Worm (Caenorhabditis elegans) whole organism, L2 larva: Measurements from ENCODE around the gene tmed-13.
A peak's percentile ranks its signal among the peaks of the same experiment; 100 is the strongest.

Experiments used
- C34F6.9 ChIP-seq: fragments of 150-350 bp; optimal IDR thresholded peaks from 2 replicates; lab custom pipeline; 2014; ENCODE audit warnings: missing biosample characterization, missing genetic modification characterization
- F13H6.1 ChIP-seq: sonication (generic microtip); optimal IDR thresholded peaks from 2 replicates; lab custom pipeline; 2016; ENCODE audit warnings: missing genetic modification characterization, missing compliant biosample characterization
- R02D3.7 ChIP-seq: fragments of 150-350 bp; optimal IDR thresholded peaks from 2 replicates; lab custom pipeline; 2014; ENCODE audit warnings: missing biosample characterization, missing genetic modification characterization
- Y55F3AM.14 ChIP-seq: fragments of 200-800 bp; sonication (Bioruptor generic); optimal IDR thresholded peaks from 2 replicates; lab custom pipeline; 2018; ENCODE audit warnings: mild to moderate bottlenecking, missing genetic modification characterization, missing compliant biosample characterization
- ZK546.5 ChIP-seq: sonication (generic microtip); optimal IDR thresholded peaks from 2 replicates; lab custom pipeline; 2017; ENCODE audit warnings: missing biosample characterization, missing genetic modification characterization
- alr-1 ChIP-seq: fragments of 150-350 bp; optimal IDR thresholded peaks from 2 replicates; lab custom pipeline; 2014; ENCODE audit warnings: missing biosample characterization, missing genetic modification characterization
- aly-2 ChIP-seq: fragments of 150-350 bp; optimal IDR thresholded peaks from 2 replicates; lab custom pipeline; 2014; ENCODE audit warnings: missing biosample characterization, missing genetic modification characterization
- ama-1 ChIP-seq: fragments of 150-350 bp; optimal IDR thresholded peaks from 2 replicates; lab custom pipeline; 2018; ENCODE audit warnings: inconsistent platforms
- blmp-1 ChIP-seq: sonication (generic microtip); optimal IDR thresholded peaks from 2 replicates; lab custom pipeline; 2017; ENCODE audit warnings: missing genetic modification characterization, mild to moderate bottlenecking, missing compliant biosample characterization, antibody characterized with exemption, moderate library complexity; ENCODE audit not compliant: insufficient read depth
- ceh-82 ChIP-seq: fragments of 150-350 bp; optimal IDR thresholded peaks from 2 replicates; lab custom pipeline; 2014; ENCODE audit warnings: missing biosample characterization, missing genetic modification characterization
- dmd-4 ChIP-seq: sonication (generic microtip); optimal IDR thresholded peaks from 2 replicates; lab custom pipeline; 2017; ENCODE audit warnings: missing biosample characterization, missing genetic modification characterization
- egl-27 ChIP-seq: sonication (generic microtip); optimal IDR thresholded peaks from 3 replicates; lab custom pipeline; 2017; ENCODE audit warnings: missing biosample characterization, missing genetic modification reagents, missing genetic modification characterization
- elt-1 ChIP-seq: fragments of 150-350 bp; optimal IDR thresholded peaks from 2 replicates; lab custom pipeline; 2014; ENCODE audit warnings: missing biosample characterization, missing genetic modification characterization
- fos-1 ChIP-seq: fragments of 150-350 bp; optimal IDR thresholded peaks from 2 replicates; lab custom pipeline; 2014; ENCODE audit warnings: missing biosample characterization, missing genetic modification characterization
- gmeb-1 ChIP-seq: fragments of 150-350 bp; optimal IDR thresholded peaks from 2 replicates; lab custom pipeline; 2014; ENCODE audit warnings: missing biosample characterization, missing genetic modification characterization
- lin-11 ChIP-seq: fragments of 150-350 bp; sonication (generic microtip); optimal IDR thresholded peaks from 2 replicates; lab custom pipeline; 2014; ENCODE audit warnings: missing biosample characterization, missing genetic modification characterization, inconsistent platforms, mixed read lengths
- lin-13 ChIP-seq: fragments of 150-350 bp; optimal IDR thresholded peaks from 2 replicates; lab custom pipeline; 2014; ENCODE audit warnings: missing biosample characterization, missing genetic modification reagents, missing genetic modification characterization
- lin-39 ChIP-seq: fragments of 150-350 bp; optimal IDR thresholded peaks from 2 replicates; lab custom pipeline; 2014; ENCODE audit warnings: missing biosample characterization, missing genetic modification reagents, missing genetic modification characterization
- lsy-2 ChIP-seq, 2 experiments: fragments of 150-350 bp in 1 of 2; sonication (generic microtip) in 1 of 2; optimal IDR thresholded peaks; 2 replicates each; lab custom pipeline; 2014 to 2017; ENCODE audit warnings: missing biosample characterization in 2 of 2, missing genetic modification characterization in 2 of 2
- mab-5 ChIP-seq: fragments of 150-350 bp; optimal IDR thresholded peaks from 2 replicates; lab custom pipeline; 2014; ENCODE audit warnings: missing biosample characterization, missing genetic modification characterization
- mbf-1 ChIP-seq: sonication (generic microtip); optimal IDR thresholded peaks from 2 replicates; lab custom pipeline; 2017; ENCODE audit warnings: missing biosample characterization, missing genetic modification characterization
- mdl-1 ChIP-seq, 2 experiments: fragments of 150-350 bp in 1 of 2; sonication (generic microtip) in 1 of 2; optimal IDR thresholded peaks; 2 replicates each; lab custom pipeline; 2017; ENCODE audit warnings: missing biosample characterization in 2 of 2, missing genetic modification characterization in 2 of 2
- nhr-10 ChIP-seq: sonication (generic microtip); optimal IDR thresholded peaks from 2 replicates; lab custom pipeline; 2017; ENCODE audit warnings: missing biosample characterization, missing genetic modification characterization
- nhr-11 ChIP-seq: fragments of 150-350 bp; optimal IDR thresholded peaks from 2 replicates; lab custom pipeline; 2014; ENCODE audit warnings: missing biosample characterization, missing genetic modification characterization
- nhr-12 ChIP-seq: fragments of 150-350 bp; optimal IDR thresholded peaks from 2 replicates; lab custom pipeline; 2014; ENCODE audit warnings: missing biosample characterization, missing genetic modification characterization
- nhr-129 ChIP-seq: fragments of 150-350 bp; optimal IDR thresholded peaks from 2 replicates; lab custom pipeline; 2014; ENCODE audit warnings: missing biosample characterization, missing genetic modification characterization
- nhr-21 ChIP-seq: fragments of 150-350 bp; optimal IDR thresholded peaks from 2 replicates; lab custom pipeline; 2014; ENCODE audit warnings: missing biosample characterization, missing genetic modification characterization
- nhr-23 ChIP-seq: fragments of 150-350 bp; optimal IDR thresholded peaks from 2 replicates; lab custom pipeline; 2014; ENCODE audit warnings: missing biosample characterization, missing genetic modification reagents, missing genetic modification characterization
- nhr-6 ChIP-seq: fragments of 150-350 bp; optimal IDR thresholded peaks from 2 replicates; lab custom pipeline; 2014; ENCODE audit warnings: missing biosample characterization, missing genetic modification characterization
- peb-1 ChIP-seq: fragments of 150-350 bp; optimal IDR thresholded peaks from 2 replicates; lab custom pipeline; 2014; ENCODE audit warnings: missing biosample characterization, missing genetic modification characterization
- sem-4 ChIP-seq: fragments of 150-350 bp; optimal IDR thresholded peaks from 2 replicates; lab custom pipeline; 2014; ENCODE audit warnings: missing biosample characterization, missing genetic modification reagents, missing genetic modification characterization
- skn-1 ChIP-seq: sonication (generic microtip); optimal IDR thresholded peaks from 2 replicates; lab custom pipeline; 2017; ENCODE audit warnings: missing biosample characterization, missing genetic modification characterization
- sma-3 ChIP-seq: sonication (generic microtip); optimal IDR thresholded peaks from 2 replicates; lab custom pipeline; 2016; ENCODE audit warnings: missing genetic modification reagents, missing genetic modification characterization, missing compliant biosample characterization
- sma-9 ChIP-seq, 2 experiments: fragments of 150-350 bp in 1 of 2; sonication (generic microtip) in 1 of 2; optimal IDR thresholded peaks; 2 replicates each; lab custom pipeline; 2014 to 2016; ENCODE audit warnings: missing genetic modification characterization in 2 of 2, mild to moderate bottlenecking in 1 of 2, missing biosample characterization in 1 of 2, missing compliant biosample characterization in 1 of 2, missing genetic modification reagents in 1 of 2, moderate library complexity in 1 of 2
- snpc-4 ChIP-seq: fragments of 150-350 bp; optimal IDR thresholded peaks from 2 replicates; lab custom pipeline; 2014; ENCODE audit warnings: missing biosample characterization, missing genetic modification characterization
- unc-39 ChIP-seq: fragments of 150-350 bp; optimal IDR thresholded peaks from 2 replicates; lab custom pipeline; 2014; ENCODE audit warnings: missing biosample characterization, missing genetic modification characterization
- unc-55 ChIP-seq: fragments of 150-350 bp; sonication (generic microtip); optimal IDR thresholded peaks from 3 replicates; lab custom pipeline; 2014; ENCODE audit warnings: missing biosample characterization, missing genetic modification reagents, missing genetic modification characterization
- zag-1 ChIP-seq: fragments of 150-350 bp; optimal IDR thresholded peaks from 2 replicates; lab custom pipeline; 2014; ENCODE audit warnings: missing biosample characterization, missing genetic modification characterization
- ztf-1 ChIP-seq: fragments of 200-800 bp; sonication (Bioruptor generic); conservative IDR thresholded peaks from 2 replicates; pipeline ENCODE4 v1.3.6; 2022; ENCODE audit warnings: missing genetic modification characterization, missing compliant biosample characterization
- ztf-11 ChIP-seq: sonication (generic microtip); optimal IDR thresholded peaks from 2 replicates; lab custom pipeline; 2017; ENCODE audit warnings: missing biosample characterization, missing genetic modification characterization
- ztf-4 ChIP-seq: fragments of 150-350 bp; optimal IDR thresholded peaks from 2 replicates; lab custom pipeline; 2014; ENCODE audit warnings: missing biosample characterization, missing genetic modification characterization

tmed-13 gene

ce11 chrIV:6474751-6475150 is 3.6 kb upstream of the tmed-13 start (continued):
- no peak for TF ChIP-seq ZK546.5
- no peak for TF ChIP-seq gmeb-1 (tag; lab: Kevin White, UChicago)
- TF ChIP-seq Y55F3AM.14 (GFP tag; lab: Kevin White, UChicago) = no peak
- no peak for TF ChIP-seq R02D3.7
- no peak for TF ChIP-seq skn-1 (tag; lab: Kevin White, UChicago)
- TF ChIP-seq fos-1 (tag; lab: Kevin White, UChicago) = peak; percentile 56
- no peak for TF ChIP-seq nhr-10 (tag; lab: Kevin White, UChicago)
- TF ChIP-seq mab-5 (tag; lab: Kevin White, UChicago) = peak; percentile 76
- no peak for TF ChIP-seq lin-39
- TF ChIP-seq ama-1 (lab: Kevin White, UChicago) = no peak
- no peak for TF ChIP-seq ceh-82
- peak; percentile 37 for TF ChIP-seq egl-27 (tag; lab: Kevin White, UChicago)
- TF ChIP-seq ztf-1 (GFP tag; lab: Robert Waterston, UW) = no peak
- no peak for TF ChIP-seq mdl-1 (tag; optimal IDR thresholded peaks at IDR 0.05; lab: Kevin White, UChicago)
- TF ChIP-seq nhr-21 (tag; lab: Kevin White, UChicago) = peak; percentile 30
- peak; percentile 38 for TF ChIP-seq zag-1 (tag; lab: Kevin White, UChicago)
- TF ChIP-seq unc-55 (GFP tag; lab: Kevin White, UChicago) = peak; percentile 89
- peak; percentile 16 for TF ChIP-seq F13H6.1 (tag; lab: Kevin White, UChicago)
- no peak for TF ChIP-seq lin-11

ce11 chrIV:6473140-6473539 is 2.0 kb upstream of the tmed-13 start, which contains the start of gene Y73B6BL.27:
TSS of gene Y73B6BL.27 (minus strand) at chrIV:6473240.
- TF ChIP-seq sma-9 (GFP tag; optimal IDR thresholded peaks at IDR 0.05; lab: Kevin White, UChicago) = no peak
- TF ChIP-seq sma-9 (tag; optimal IDR thresholded peaks at IDR 0.05; lab: Kevin White, UChicago) = no peak
- no peak for TF ChIP-seq lin-13 (GFP tag; lab: Kevin White, UChicago)
- TF ChIP-seq lsy-2 (tag; optimal IDR thresholded peaks at IDR 0.05; lab: Kevin White, UChicago) = no peak
- no peak for TF ChIP-seq blmp-1 (tag; lab: Kevin White, UChicago)
- no peak for TF ChIP-seq nhr-12
- no peak for TF ChIP-seq sem-4
- TF ChIP-seq ZK546.5 = no peak
- no peak for TF ChIP-seq lin-11

ce11 chrIV:6464005-6464404 is 7.2 kb downstream of the tmed-13 start, which contains the start of gene acr-25:
TSS of gene acr-25 (plus strand) at chrIV:6464305.
- TF ChIP-seq unc-39 (tag; lab: Kevin White, UChicago) (no peak), nhr-10 (tag; lab: Kevin White, UChicago) (no peak), dmd-4 (no peak), nhr-6 (tag; lab: Kevin White, UChicago) (no peak), sma-3 (GFP tag; lab: Kevin White, UChicago) (no peak), mab-5 (tag; lab: Kevin White, UChicago) (no peak), ceh-82 (no peak), ztf-4 (tag; lab: Kevin White, UChicago) (no peak), ZK546.5 (no peak), nhr-11 (no peak), C34F6.9 (tag; lab: Kevin White, UChicago) (no peak), ama-1 (lab: Kevin White, UChicago) (no peak), nhr-129 (tag; lab: Kevin White, UChicago) (no peak), mbf-1 (no peak), gmeb-1 (tag; lab: Kevin White, UChicago) (no peak), alr-1 (tag; lab: Kevin White, UChicago) (no peak), aly-2 (tag; lab: Kevin White, UChicago) (no peak)

DNA sequence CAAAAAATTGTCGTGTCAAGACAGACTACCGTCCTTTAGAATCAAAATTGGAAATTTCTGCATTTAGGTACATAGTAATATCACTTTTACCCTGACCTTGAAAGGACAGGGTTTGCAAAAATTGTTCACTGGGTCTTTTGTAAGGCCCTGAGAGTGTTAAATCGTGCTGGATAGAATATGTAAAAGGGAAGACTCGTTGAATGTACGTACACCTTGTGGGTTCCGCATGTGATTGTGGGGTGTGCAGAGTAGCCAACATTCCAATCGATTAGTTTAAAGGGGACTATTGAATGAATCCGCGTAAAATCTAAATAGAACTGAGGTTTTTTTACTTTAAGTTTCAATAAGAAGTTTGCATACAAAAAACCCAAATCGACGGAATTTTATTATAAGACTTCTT is 10.6 kb downstream of the tmed-13 start:
- no peak for TF ChIP-seq ztf-11 (tag; lab: Kevin White, UChicago)
- TF ChIP-seq elt-1 (tag; lab: Kevin White, UChicago) = no peak
- no peak for TF ChIP-seq nhr-23 (tag; lab: Kevin White, UChicago)
- no peak for TF ChIP-seq snpc-4 (tag; lab: Kevin White, UChicago)
- no peak for TF ChIP-seq blmp-1 (tag; lab: Kevin White, UChicago)
- no peak for TF ChIP-seq ztf-4 (tag; lab: Kevin White, UChicago)
- no peak for TF ChIP-seq fos-1 (tag; lab: Kevin White, UChicago)
- TF ChIP-seq F13H6.1 (tag; lab: Kevin White, UChicago) = no peak
- no peak for TF ChIP-seq nhr-10 (tag; lab: Kevin White, UChicago)
- no peak for TF ChIP-seq unc-39 (tag; lab: Kevin White, UChicago)
- TF ChIP-seq nhr-12 = no peak
- TF ChIP-seq Y55F3AM.14 (GFP tag; lab: Kevin White, UChicago) = no peak
- TF ChIP-seq skn-1 (tag; lab: Kevin White, UChicago) = no peak
- TF ChIP-seq lsy-2 (tag; optimal IDR thresholded peaks at IDR 0.05; lab: Kevin White, UChicago) = no peak
- no peak for TF ChIP-seq peb-1 (tag; lab: Kevin White, UChicago)
